Worm (Caenorhabditis elegans) whole organism, L2 larva: Measurements from ENCODE around the gene his-32.

Experiments
- aly-2 ChIP-seq: fragments of 150-350 bp; optimal IDR thresholded peaks from 2 replicates; lab custom pipeline; 2014; ENCODE audit warnings: missing biosample characterization, missing genetic modification characterization
- ama-1 ChIP-seq: fragments of 150-350 bp; optimal IDR thresholded peaks from 2 replicates; lab custom pipeline; 2018; ENCODE audit warnings: inconsistent platforms
- ceh-82 ChIP-seq: fragments of 150-350 bp; optimal IDR thresholded peaks from 2 replicates; lab custom pipeline; 2014; ENCODE audit warnings: missing biosample characterization, missing genetic modification characterization
- elt-3 ChIP-seq: sonication (generic microtip); optimal IDR thresholded peaks from 2 replicates; lab custom pipeline; 2017; ENCODE audit warnings: missing biosample characterization, missing genetic modification characterization
- gmeb-1 ChIP-seq: fragments of 150-350 bp; optimal IDR thresholded peaks from 2 replicates; lab custom pipeline; 2014; ENCODE audit warnings: missing biosample characterization, missing genetic modification characterization
- nhr-11 ChIP-seq: fragments of 150-350 bp; optimal IDR thresholded peaks from 2 replicates; lab custom pipeline; 2014; ENCODE audit warnings: missing biosample characterization, missing genetic modification characterization
- nhr-25 ChIP-seq: fragments of 150-350 bp; sonication (generic microtip); optimal IDR thresholded peaks from 3 replicates; lab custom pipeline; 2014; ENCODE audit warnings: missing biosample characterization, missing genetic modification characterization
- nhr-6 ChIP-seq: fragments of 150-350 bp; optimal IDR thresholded peaks from 2 replicates; lab custom pipeline; 2014; ENCODE audit warnings: missing biosample characterization, missing genetic modification characterization
- nhr-77 ChIP-seq: fragments of 150-350 bp; optimal IDR thresholded peaks from 2 replicates; lab custom pipeline; 2014; ENCODE audit warnings: missing biosample characterization, missing genetic modification characterization
- sma-9 ChIP-seq, 2 experiments: fragments of 150-350 bp in 1 of 2; sonication (generic microtip) in 1 of 2; optimal IDR thresholded peaks; 2 replicates each; lab custom pipeline; 2014 to 2016; ENCODE audit warnings: missing genetic modification characterization in 2 of 2, mild to moderate bottlenecking in 1 of 2, missing biosample characterization in 1 of 2, missing compliant biosample characterization in 1 of 2, missing genetic modification reagents in 1 of 2, moderate library complexity in 1 of 2
- snpc-4 ChIP-seq: fragments of 150-350 bp; optimal IDR thresholded peaks from 2 replicates; lab custom pipeline; 2014; ENCODE audit warnings: missing biosample characterization, missing genetic modification characterization
- unc-39 ChIP-seq: fragments of 150-350 bp; optimal IDR thresholded peaks from 2 replicates; lab custom pipeline; 2014; ENCODE audit warnings: missing biosample characterization, missing genetic modification characterization
- unc-62 ChIP-seq: fragments of 150-350 bp; optimal IDR thresholded peaks from 2 replicates; lab custom pipeline; 2014; ENCODE audit warnings: missing biosample characterization, missing genetic modification reagents, missing genetic modification characterization

DNA sequence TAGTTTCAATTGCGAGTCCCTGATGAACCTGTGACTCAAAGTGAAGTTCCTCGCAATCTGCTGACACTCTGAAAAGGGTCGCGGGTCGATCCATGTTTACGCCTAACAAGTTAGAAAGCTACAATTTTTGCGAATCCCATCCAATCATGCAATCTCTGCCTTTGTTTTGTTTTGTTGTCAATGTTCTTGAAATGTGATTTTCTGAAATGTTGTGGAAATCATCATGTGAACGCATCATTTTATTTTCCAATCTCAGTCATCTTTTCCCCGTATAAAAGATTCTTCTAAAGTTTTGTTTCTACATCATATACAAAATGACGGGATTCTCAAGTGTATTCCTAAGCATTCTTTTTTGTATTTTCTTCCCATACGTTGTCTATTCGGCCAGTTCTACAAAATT lies 14.0 kb downstream of the his-32 start, which contains the start of gene F17E9.4:
- TF ChIP-seq nhr-77, result no peak
- no peak for TF ChIP-seq unc-39 (tag; lab: Kevin White, UChicago)
- no peak for TF ChIP-seq unc-62
- TF ChIP-seq aly-2 (tag; lab: Kevin White, UChicago), result no peak
- TF ChIP-seq ama-1 (lab: Kevin White, UChicago), result no peak
- TF ChIP-seq nhr-6 (tag; lab: Kevin White, UChicago), result no peak
- TF ChIP-seq sma-9 (GFP tag; optimal IDR thresholded peaks at IDR 0.05; lab: Kevin White, UChicago), result no peak
- TF ChIP-seq sma-9 (tag; optimal IDR thresholded peaks at IDR 0.05; lab: Kevin White, UChicago), result no peak
- no peak for TF ChIP-seq elt-3
- no peak for TF ChIP-seq snpc-4 (tag; lab: Kevin White, UChicago)
- no peak for TF ChIP-seq nhr-11 (tag; lab: Kevin White, UChicago)
- no peak for TF ChIP-seq gmeb-1 (tag; lab: Kevin White, UChicago)
- TF ChIP-seq ceh-82, result no peak
- TF ChIP-seq nhr-25, result no peak
